Worm (Caenorhabditis elegans) whole organism, young adult: Measurements from ENCODE around the gene dct-17.

Experiments
- B0019.2 ChIP-seq: fragments of 200-800 bp; sonication (Bioruptor generic); conservative IDR thresholded peaks from 2 replicates; pipeline ENCODE4 v1.3.6; 2022; ENCODE audit warnings: missing genetic modification reagents, missing genetic modification characterization, missing compliant biosample characterization
- B0035.1 ChIP-seq: sonication (generic microtip); optimal IDR thresholded peaks from 2 replicates; lab custom pipeline; 2016; ENCODE audit warnings: missing genetic modification characterization, mild to moderate bottlenecking, missing compliant biosample characterization, missing genotype, missing genetic modification reagents
- B0336.3 ChIP-seq: fragments of 200-800 bp; sonication (Bioruptor generic); IDR thresholded peaks from 2 replicates; pipeline ENCODE4 v1.3.6; 2022; ENCODE audit warnings: missing genetic modification characterization, missing compliant biosample characterization
- C06A6.2 ChIP-seq: fragments of 200-800 bp; sonication (Bioruptor generic); conservative IDR thresholded peaks from 2 replicates; pipeline ENCODE4 v1.3.6; 2022; ENCODE audit warnings: missing genetic modification characterization, missing compliant biosample characterization
- C17E4.6 ChIP-seq: fragments of 200-800 bp; sonication (Bioruptor generic); IDR thresholded peaks from 2 replicates; pipeline ENCODE4 v1.3.6; 2022; ENCODE audit warnings: missing genetic modification reagents, missing genetic modification characterization, missing compliant biosample characterization
- F23B12.7 ChIP-seq: sonication (generic microtip); optimal IDR thresholded peaks from 2 replicates; lab custom pipeline; 2017; ENCODE audit warnings: missing genetic modification characterization, mild to moderate bottlenecking, missing compliant biosample characterization, antibody characterized with exemption, moderate library complexity; ENCODE audit not compliant: insufficient read depth
- K12H6.12 ChIP-seq: fragments of 200-800 bp; sonication (Bioruptor generic); optimal IDR thresholded peaks from 2 replicates; lab custom pipeline; 2018; ENCODE audit warnings: mild to moderate bottlenecking, missing genetic modification characterization, missing compliant biosample characterization
- Y53F4B.3 ChIP-seq: fragments of 200-800 bp; sonication (Bioruptor generic); IDR thresholded peaks from 2 replicates; pipeline ENCODE4 v1.3.6; 2022; ENCODE audit warnings: missing genetic modification reagents, missing genetic modification characterization, missing compliant biosample characterization
- aptf-3 ChIP-seq: fragments of 200-800 bp; sonication (Bioruptor generic); IDR thresholded peaks from 2 replicates; pipeline ENCODE4 v1.3.6; 2022; ENCODE audit warnings: missing genetic modification characterization, missing compliant biosample characterization
- ceh-79 ChIP-seq: sonication (generic microtip); optimal IDR thresholded peaks from 2 replicates; lab custom pipeline; 2017; ENCODE audit warnings: mild to moderate bottlenecking, missing genetic modification characterization, missing compliant biosample characterization
- hmg-1.2 ChIP-seq: fragments of 200-800 bp; sonication (Bioruptor generic); IDR thresholded peaks from 2 replicates; pipeline ENCODE4 v1.3.6; 2022; ENCODE audit warnings: missing genetic modification reagents, missing genetic modification characterization, missing compliant biosample characterization
- hrde-1 ChIP-seq: sonication (generic microtip); optimal IDR thresholded peaks from 2 replicates; lab custom pipeline; 2016; ENCODE audit warnings: missing genetic modification characterization, mild to moderate bottlenecking, missing compliant biosample characterization, moderate library complexity, missing genotype, missing genetic modification reagents, borderline replicate concordance
- hsf-1 ChIP-seq: fragments of 200-800 bp; sonication (Bioruptor generic); IDR thresholded peaks from 2 replicates; pipeline ENCODE4 v1.3.6; 2022; ENCODE audit warnings: missing genetic modification reagents, missing genetic modification characterization, missing compliant biosample characterization
- lag-1 ChIP-seq: fragments of 200-800 bp; sonication (Bioruptor generic); IDR thresholded peaks from 2 replicates; pipeline ENCODE4 v1.3.6; 2022; ENCODE audit warnings: missing genetic modification reagents, missing genetic modification characterization, missing compliant biosample characterization
- let-526 ChIP-seq: fragments of 200-800 bp; sonication (Bioruptor generic); IDR thresholded peaks from 2 replicates; pipeline ENCODE4 v1.3.6; 2022; ENCODE audit warnings: missing genetic modification reagents, missing genetic modification characterization, missing compliant biosample characterization
- let-607 ChIP-seq, 2 experiments: fragments of 200-800 bp in 1 of 2; sonication (Bioruptor generic) in 1 of 2; sonication (generic microtip) in 1 of 2; optimal IDR thresholded peaks; 2 replicates each; lab custom pipeline; 2016 to 2018; ENCODE audit warnings: mild to moderate bottlenecking in 2 of 2, missing compliant biosample characterization in 2 of 2, missing genetic modification characterization in 2 of 2, moderate library complexity in 2 of 2, missing genotype in 1 of 2
- lin-26 ChIP-seq: fragments of 200-800 bp; sonication (Bioruptor generic); IDR thresholded peaks from 2 replicates; pipeline ENCODE4 v1.3.6; 2022; ENCODE audit warnings: missing genetic modification reagents, missing genetic modification characterization, missing compliant biosample characterization
- lin-54 ChIP-seq: fragments of 200-800 bp; sonication (Bioruptor generic); optimal IDR thresholded peaks from 2 replicates; lab custom pipeline; 2018; ENCODE audit warnings: mild to moderate bottlenecking, missing genetic modification characterization, missing compliant biosample characterization
- madf-8 ChIP-seq: fragments of 200-800 bp; sonication (Bioruptor generic); conservative IDR thresholded peaks from 2 replicates; pipeline ENCODE4 v1.3.6; 2022; ENCODE audit warnings: missing genetic modification reagents, missing genetic modification characterization, missing compliant biosample characterization
- mel-28 ChIP-seq: sonication (generic microtip); optimal IDR thresholded peaks from 2 replicates; lab custom pipeline; 2016; ENCODE audit warnings: borderline replicate concordance, mild to moderate bottlenecking, missing genetic modification characterization, missing compliant biosample characterization
- mxl-1 ChIP-seq: sonication (generic microtip); optimal IDR thresholded peaks from 2 replicates; lab custom pipeline; 2016; ENCODE audit warnings: missing genetic modification characterization, missing compliant biosample characterization
- nfya-1 ChIP-seq: sonication (generic microtip); optimal IDR thresholded peaks from 2 replicates; lab custom pipeline; 2017; ENCODE audit warnings: antibody characterized with exemption, missing compliant biosample characterization, missing genetic modification characterization, borderline replicate concordance; ENCODE audit not compliant: insufficient read depth
- nfyb-1 ChIP-seq: fragments of 200-800 bp; sonication (Bioruptor generic); IDR thresholded peaks from 2 replicates; pipeline ENCODE4 v1.3.6; 2022; ENCODE audit warnings: missing genetic modification reagents, missing genetic modification characterization, missing compliant biosample characterization
- nhr-27 ChIP-seq: fragments of 200-800 bp; sonication (Bioruptor generic); optimal IDR thresholded peaks from 2 replicates; lab custom pipeline; 2018; ENCODE audit warnings: mild to moderate bottlenecking, missing genetic modification characterization, moderate library complexity, missing compliant biosample characterization
- nhr-80 ChIP-seq: sonication (generic microtip); optimal IDR thresholded peaks from 2 replicates; lab custom pipeline; 2016; ENCODE audit warnings: missing genetic modification characterization, missing compliant biosample characterization
- pha-4 ChIP-seq: fragments of 150-350 bp; sonication (generic microtip); optimal IDR thresholded peaks from 2 replicates; lab custom pipeline; 2014; ENCODE audit warnings: missing biosample characterization, missing genetic modification reagents, missing genetic modification characterization
- rec-8 ChIP-seq, 2 experiments: sonication (generic microtip); optimal IDR thresholded peaks; 2 replicates each; lab custom pipeline; 2016; ENCODE audit warnings: mild to moderate bottlenecking in 2 of 2, missing genetic modification characterization in 2 of 2, missing genetic modification reagents in 2 of 2, missing genotype in 2 of 2, missing biosample characterization in 1 of 2, missing compliant biosample characterization in 1 of 2, moderate library complexity in 1 of 2
- snpc-3.4 ChIP-seq: sonication (generic microtip); optimal IDR thresholded peaks from 2 replicates; lab custom pipeline; 2017; ENCODE audit warnings: missing genetic modification characterization, mild to moderate bottlenecking, missing compliant biosample characterization, antibody characterized with exemption, moderate library complexity, missing genotype, missing genetic modification reagents
- snpc-4 ChIP-seq, 5 experiments: fragments of 150-350 bp in 1 of 5; sonication (generic microtip) in 4 of 5; optimal IDR thresholded peaks; 2 replicates each; lab custom pipeline; 2014 to 2018; ENCODE audit warnings: missing genetic modification characterization in 5 of 5, missing biosample characterization in 3 of 5, antibody characterized with exemption in 2 of 5, mild to moderate bottlenecking in 2 of 5, missing compliant biosample characterization in 2 of 5, missing genotype in 2 of 5, moderate library complexity in 2 of 5, missing genetic modification reagents in 1 of 5
- tbx-9 ChIP-seq: sonication (generic microtip); optimal IDR thresholded peaks from 2 replicates; lab custom pipeline; 2016; ENCODE audit warnings: borderline replicate concordance, missing genetic modification characterization, inconsistent platforms, missing compliant biosample characterization
- xnd-1 ChIP-seq: sonication (generic microtip); optimal IDR thresholded peaks from 2 replicates; lab custom pipeline; 2016; ENCODE audit warnings: missing genotype, missing genetic modification reagents, missing genetic modification characterization, missing compliant biosample characterization
- zfh-2 ChIP-seq: fragments of 200-800 bp; sonication (Bioruptor generic); conservative IDR thresholded peaks from 2 replicates; pipeline ENCODE4 v1.3.6; 2022; ENCODE audit warnings: missing genetic modification reagents, missing genetic modification characterization, missing compliant biosample characterization

dct-17 gene

DNA sequence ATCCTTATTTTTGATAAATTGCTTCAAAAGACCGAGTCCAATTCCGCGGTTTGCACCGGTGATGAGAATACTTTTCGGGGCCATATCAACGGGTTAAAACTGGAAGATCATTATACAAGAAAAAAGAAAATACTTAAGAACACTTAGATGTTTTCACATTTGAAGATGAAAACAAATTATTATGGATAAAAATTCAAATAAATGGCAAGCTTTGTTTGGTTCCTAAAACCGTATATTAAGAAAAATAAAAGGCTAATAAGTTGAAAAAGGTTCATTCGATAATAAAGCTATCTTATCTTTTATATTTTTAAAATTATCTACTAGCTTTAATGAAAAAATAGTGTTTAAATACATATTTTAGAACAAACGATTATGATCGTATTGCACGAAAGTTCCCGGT lies 22.9 kb upstream of the dct-17 start, which contains the start of gene F20G2.1:
TSS of gene F20G2.1 (minus strand) at position 101 of the 400 bp plus-strand sequence.
- TF ChIP-seq C17E4.6 (GFP tag; lab: Robert Waterston, UW) (no peak), snpc-4 (GFP tag; optimal IDR thresholded peaks at IDR 0.05; lab: Kevin White, UChicago) (no peak), snpc-4 (tag; optimal IDR thresholded peaks at IDR 0.05; lab: Kevin White, UChicago) (no peak), lag-1 (no peak), let-526 (GFP tag; lab: Robert Waterston, UW) (no peak), zfh-2 (no peak), let-607 (tag; optimal IDR thresholded peaks at IDR 0.05; lab: Kevin White, UChicago) (no peak), rec-8 (tag; optimal IDR thresholded peaks at IDR 0.05; lab: Kevin White, UChicago) (no peak), B0035.1 (no peak), aptf-3 (GFP tag; lab: Robert Waterston, UW) (no peak), mxl-1 (tag; lab: Kevin White, UChicago) (no peak), F23B12.7 (tag; lab: Kevin White, UChicago) (no peak), Y53F4B.3 (GFP tag; lab: Robert Waterston, UW) (no peak), xnd-1 (tag; lab: Kevin White, UChicago) (no peak)

DNA sequence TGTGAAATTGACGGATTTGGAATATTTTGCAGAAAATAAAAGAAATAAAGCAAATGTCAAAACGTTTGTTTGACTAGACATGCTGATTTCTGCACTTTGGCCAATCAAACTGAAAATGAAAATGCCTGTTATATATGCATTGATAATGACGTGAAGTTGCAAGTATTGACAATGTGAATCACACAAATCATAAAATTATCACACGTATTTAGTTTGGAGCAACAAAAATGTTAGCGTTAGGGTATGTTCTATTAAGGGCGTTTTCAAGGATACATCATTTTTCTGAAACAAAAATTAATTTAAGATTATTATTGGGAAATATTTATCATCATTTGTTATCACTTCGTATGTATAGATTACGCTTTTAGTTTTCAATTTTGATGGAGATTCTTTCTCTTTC lies 21.2 kb upstream of the dct-17 start, which contains the start of gene cld-9:
TSS of gene cld-9 (minus strand) at position 81 of the 400 bp plus-strand sequence.
- TF ChIP-seq nfya-1 (tag; lab: Kevin White, UChicago) (no peak), K12H6.12 (tag; lab: Kevin White, UChicago) (no peak), nhr-80 (peak; percentile 52), C06A6.2 (GFP tag; lab: Robert Waterston, UW) (no peak), nfyb-1 (no peak), hmg-1.2 (GFP tag; lab: Robert Waterston, UW) (no peak)

DNA sequence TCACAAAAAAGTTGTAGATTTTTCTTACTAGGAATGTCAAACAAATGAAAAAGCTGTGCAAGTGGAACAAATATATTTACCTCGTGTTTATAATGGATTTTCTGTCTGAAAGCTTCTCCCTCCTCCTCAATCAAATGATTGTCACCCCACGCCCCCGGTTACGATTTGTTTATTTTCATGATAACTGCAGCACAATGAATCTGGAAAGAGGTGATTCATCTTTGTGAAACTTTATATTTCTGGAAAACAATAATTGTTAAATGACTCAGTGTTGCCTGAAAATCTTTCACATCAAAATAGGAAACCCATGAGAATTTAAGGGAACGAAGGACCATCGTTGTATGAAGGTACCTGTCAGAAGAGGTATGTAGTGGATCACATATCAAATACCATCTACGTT lies 18.1 kb upstream of the dct-17 start, which contains the start of gene F35E12.10:
TSS of gene F35E12.10 (minus strand) at position 101 of the 400 bp plus-strand sequence.
- TF ChIP-seq tbx-9 (tag; lab: Kevin White, UChicago) (no peak), hsf-1 (GFP tag; lab: Robert Waterston, UW) (no peak), lin-54 (GFP tag; lab: Kevin White, UChicago) (no peak), B0336.3 (GFP tag; lab: Robert Waterston, UW) (no peak), mel-28 (no peak), B0019.2 (no peak), snpc-3.4 (tag; lab: Kevin White, UChicago) (no peak), let-607 (tag; optimal IDR thresholded peaks at IDR 0.05; lab: Kevin White, UChicago) (no peak)

DNA sequence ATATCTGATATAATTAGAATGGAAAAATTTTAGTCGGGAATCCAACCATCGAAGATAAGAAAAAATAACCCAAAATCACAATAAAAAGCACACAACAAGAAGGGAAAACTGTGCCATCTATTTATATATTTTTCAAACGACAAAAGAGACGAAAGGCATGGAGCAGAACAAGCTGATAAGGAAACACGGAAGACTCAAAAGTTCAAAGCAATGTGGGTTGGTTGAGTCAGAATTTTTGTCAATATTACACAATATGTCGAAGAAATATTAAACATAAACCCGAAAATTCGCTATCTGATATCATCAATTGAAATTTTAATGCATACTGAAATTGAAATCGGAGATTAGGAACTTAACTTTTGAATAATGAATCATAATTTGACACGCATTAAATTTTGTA lies 14.3 kb upstream of the dct-17 start, which contains the start of gene F35E12.9:
TSS of gene F35E12.9 (minus strand) at position 227 of the 400 bp plus-strand sequence.
- TF ChIP-seq ceh-79 (tag; lab: Kevin White, UChicago) (no peak), nhr-80 (peak; percentile 84)

DNA sequence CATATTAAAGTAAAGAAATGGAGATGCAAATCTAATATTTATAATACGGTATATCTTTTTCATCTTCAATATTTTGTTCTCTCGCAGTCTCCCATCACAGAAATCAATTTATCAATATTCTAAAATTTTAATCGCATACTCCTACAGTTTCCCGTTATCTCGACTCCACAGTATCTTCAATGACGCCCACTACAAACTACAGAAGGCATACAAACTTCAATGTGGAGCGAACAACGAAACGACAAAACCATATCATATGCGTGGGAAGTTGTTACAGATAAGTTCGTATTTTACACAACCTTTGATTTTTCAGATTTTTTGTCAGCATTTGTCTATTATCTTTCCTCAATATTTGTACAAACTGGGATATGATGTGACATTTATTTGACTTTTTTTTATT lies 9.3 kb upstream of the dct-17 start:
- TF ChIP-seq pha-4 (tag; lab: Kevin White, UChicago) (no peak), nhr-80 (peak; percentile 49)

DNA sequence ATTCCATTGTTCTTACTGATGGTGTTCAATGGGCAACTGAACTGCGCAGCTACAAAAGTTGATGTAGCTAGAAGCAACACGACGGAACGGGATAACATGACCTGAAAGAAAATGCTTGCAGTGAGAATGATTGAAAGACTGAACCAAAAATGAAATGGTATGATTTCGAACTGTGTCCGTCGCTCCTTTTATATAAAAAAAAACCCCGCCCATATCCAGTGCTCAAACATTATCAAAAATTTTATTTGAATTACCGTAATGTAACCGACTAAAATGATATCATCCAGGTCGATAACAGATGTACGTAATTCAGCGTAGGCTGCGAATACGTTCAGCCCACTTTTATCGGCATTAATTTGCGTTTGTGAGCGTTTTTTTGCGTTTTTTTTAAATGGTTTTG lies 7.8 kb upstream of the dct-17 start, which contains the start of gene irg-5:
TSS of gene irg-5 (minus strand) at position 101 of the 400 bp plus-strand sequence.
- no peak for TF ChIP-seq lin-26
- TF ChIP-seq tbx-9 (tag; lab: Kevin White, UChicago) = no peak
- TF ChIP-seq F23B12.7 (tag; lab: Kevin White, UChicago) = no peak
- no peak for TF ChIP-seq madf-8
- TF ChIP-seq hrde-1 (tag; lab: Kevin White, UChicago) = no peak
- no peak for TF ChIP-seq nhr-27 (tag; lab: Kevin White, UChicago)
